Fruit fly (Drosophila melanogaster) whole organism, embryonic: ENCODE results near the gene Gyc88E.
A peak's percentile ranks its signal among the peaks of the same experiment; 100 is the strongest.

ENCODE experiments used
- Abd-B ChIP-seq: fragments of 200-800 bp; sonication (Bioruptor generic); optimal IDR thresholded peaks from 2 replicates; lab custom pipeline; 2018; ENCODE audit warnings: missing biosample characterization, mild to moderate bottlenecking, missing genetic modification characterization, moderate library complexity
- Atf3 ChIP-seq: fragments of 200-800 bp; sonication (Bioruptor generic); optimal IDR thresholded peaks from 3 replicates; lab custom pipeline; 2016; ENCODE audit warnings: missing biosample characterization, missing genetic modification characterization
- Bteb2 ChIP-seq: fragments of 200-800 bp; sonication (Bioruptor generic); optimal IDR thresholded peaks from 2 replicates; lab custom pipeline; 2016; ENCODE audit warnings: missing biosample characterization, missing genetic modification characterization
- CG10267 ChIP-seq: fragments of 200-800 bp; sonication (Bioruptor generic); optimal IDR thresholded peaks from 2 replicates; lab custom pipeline; 2018; ENCODE audit warnings: missing biosample characterization, mild to moderate bottlenecking, missing genetic modification characterization, moderate library complexity
- CG10366 ChIP-seq: fragments of 200-800 bp; sonication (Bioruptor generic); IDR thresholded peaks from 2 replicates; pipeline ENCODE4 v1.3.6; 2022; ENCODE audit warnings: missing biosample characterization, missing genetic modification characterization
- CG11560 ChIP-seq: fragments of 200-800 bp; sonication (Bioruptor generic); IDR thresholded peaks from 3 replicates; pipeline ENCODE4 v1.3.6; 2022; ENCODE audit warnings: missing biosample characterization, missing genetic modification characterization
- CG12155 ChIP-seq: fragments of 200-800 bp; sonication (Bioruptor generic); optimal IDR thresholded peaks from 3 replicates; lab custom pipeline; 2016; ENCODE audit warnings: missing biosample characterization, missing genetic modification characterization
- CG13624 ChIP-seq: fragments of 200-800 bp; sonication (Bioruptor generic); optimal IDR thresholded peaks from 2 replicates; lab custom pipeline; 2016; ENCODE audit warnings: missing biosample characterization, missing genetic modification characterization
- CG15514 ChIP-seq: fragments of 200-800 bp; sonication (Bioruptor generic); optimal IDR thresholded peaks from 3 replicates; lab custom pipeline; 2017; ENCODE audit warnings: missing biosample characterization, missing genetic modification characterization, mild to moderate bottlenecking, moderate library complexity, missing genetic modification reagents
- CG1602 ChIP-seq: fragments of 200-800 bp; sonication (Bioruptor generic); optimal IDR thresholded peaks from 3 replicates; lab custom pipeline; 2016; ENCODE audit warnings: missing biosample characterization, missing genetic modification characterization
- CG17829 ChIP-seq: fragments of 200-800 bp; optimal IDR thresholded peaks from 2 replicates; lab custom pipeline; 2019; ENCODE audit warnings: missing biosample characterization, mild to moderate bottlenecking, missing genetic modification characterization, moderate library complexity
- CG30020 ChIP-seq: fragments of 200-800 bp; optimal IDR thresholded peaks from 2 replicates; lab custom pipeline; 2019; ENCODE audit warnings: missing biosample characterization, mild to moderate bottlenecking, missing genetic modification characterization, moderate library complexity
- CG34224 ChIP-seq: fragments of 200-800 bp; sonication (Bioruptor generic); IDR thresholded peaks from 3 replicates; pipeline ENCODE4 v1.3.6; 2022; ENCODE audit warnings: missing biosample characterization, missing genetic modification characterization; ENCODE audit not compliant: partially characterized antibody
- CG3995 ChIP-seq: fragments of 200-800 bp; sonication (Bioruptor generic); optimal IDR thresholded peaks from 3 replicates; lab custom pipeline; 2016; ENCODE audit warnings: missing biosample characterization, missing genetic modification characterization
- CG4424 ChIP-seq: fragments of 200-800 bp; sonication (Bioruptor generic); optimal IDR thresholded peaks from 3 replicates; lab custom pipeline; 2016; ENCODE audit warnings: missing biosample characterization, missing genetic modification characterization
- CG4730 ChIP-seq: fragments of 200-800 bp; sonication (Bioruptor generic); IDR thresholded peaks from 2 replicates; pipeline ENCODE4 v1.3.6; 2022; ENCODE audit warnings: missing biosample characterization, missing genetic modification characterization
- CG7357 ChIP-seq: fragments of 200-800 bp; sonication (Bioruptor generic); IDR thresholded peaks from 3 replicates; pipeline ENCODE4 v1.3.6; 2022; ENCODE audit warnings: missing biosample characterization, missing genetic modification characterization
- CG7786 ChIP-seq: fragments of 200-800 bp; sonication (Bioruptor generic); optimal IDR thresholded peaks from 2 replicates; lab custom pipeline; 2016; ENCODE audit warnings: missing biosample characterization, missing genetic modification characterization
- Dll ChIP-seq: fragments of 200-800 bp; sonication (Bioruptor generic); IDR thresholded peaks from 4 replicates; pipeline ENCODE4 v1.3.6; 2022; ENCODE audit warnings: missing biosample characterization, missing genetic modification characterization; ENCODE audit not compliant: partially characterized antibody
- Ets97D ChIP-seq: fragments of 200-800 bp; sonication (Bioruptor generic); optimal IDR thresholded peaks from 3 replicates; lab custom pipeline; 2016; ENCODE audit warnings: missing biosample characterization, missing genetic modification characterization
- Fer2 ChIP-seq: fragments of 200-800 bp; sonication (Bioruptor generic); optimal IDR thresholded peaks from 2 replicates; lab custom pipeline; 2018; ENCODE audit warnings: missing biosample characterization, mild to moderate bottlenecking, missing genetic modification characterization, moderate library complexity
- Fer3 ChIP-seq: fragments of 200-800 bp; sonication (Bioruptor generic); optimal IDR thresholded peaks from 2 replicates; lab custom pipeline; 2018; ENCODE audit warnings: missing biosample characterization, mild to moderate bottlenecking, missing genetic modification characterization, moderate library complexity
- Max ChIP-seq: fragments of 200-800 bp; sonication (Bioruptor generic); optimal IDR thresholded peaks from 2 replicates; lab custom pipeline; 2016; ENCODE audit warnings: missing biosample characterization, mild to moderate bottlenecking, missing genetic modification characterization
- Mrtf ChIP-seq: fragments of 200-800 bp; sonication (Bioruptor generic); IDR thresholded peaks from 3 replicates; pipeline ENCODE4 v1.3.6; 2022; ENCODE audit warnings: missing biosample characterization, missing genetic modification characterization
- Nf-YC ChIP-seq: fragments of 200-800 bp; optimal IDR thresholded peaks from 3 replicates; lab custom pipeline; 2019; ENCODE audit warnings: missing biosample characterization, mild to moderate bottlenecking, missing genetic modification characterization, moderate library complexity
- Opbp ChIP-seq: fragments of 200-800 bp; sonication (Bioruptor generic); IDR thresholded peaks from 3 replicates; pipeline ENCODE4 v1.3.6; 2022; ENCODE audit warnings: missing biosample characterization, missing genetic modification characterization; ENCODE audit not compliant: partially characterized antibody
- PHDP ChIP-seq: fragments of 200-800 bp; sonication (Bioruptor generic); optimal IDR thresholded peaks from 3 replicates; lab custom pipeline; 2018; ENCODE audit warnings: missing biosample characterization, mild to moderate bottlenecking, missing genetic modification characterization, moderate library complexity
- Rfx ChIP-seq: fragments of 200-800 bp; sonication (Bioruptor generic); IDR thresholded peaks from 2 replicates; pipeline ENCODE4 v1.3.6; 2022; ENCODE audit warnings: missing biosample characterization, missing genetic modification characterization
- Vsx1 ChIP-seq: fragments of 200-800 bp; sonication (Bioruptor generic); optimal IDR thresholded peaks from 2 replicates; lab custom pipeline; 2017; ENCODE audit warnings: missing biosample characterization, mild to moderate bottlenecking, missing genetic modification characterization, missing genetic modification reagents
- dm ChIP-seq: fragments of 200-800 bp; sonication (Bioruptor generic); optimal IDR thresholded peaks from 3 replicates; lab custom pipeline; 2016; ENCODE audit warnings: missing biosample characterization, missing genetic modification characterization
- dpn ChIP-seq, 2 experiments: fragments of 200-800 bp; sonication (Bioruptor generic); optimal IDR thresholded peaks; 3 replicates each; lab custom pipeline; 2016; ENCODE audit warnings: missing biosample characterization in 2 of 2, missing genetic modification characterization in 2 of 2
- exex ChIP-seq: fragments of 200-800 bp; sonication (Bioruptor generic); optimal IDR thresholded peaks from 4 replicates; lab custom pipeline; 2018; ENCODE audit warnings: missing biosample characterization, mild to moderate bottlenecking, missing genetic modification characterization, moderate library complexity
- fd96Cb ChIP-seq: fragments of 200-800 bp; sonication (Bioruptor generic); optimal IDR thresholded peaks from 2 replicates; lab custom pipeline; 2018; ENCODE audit warnings: missing biosample characterization, mild to moderate bottlenecking, missing genetic modification characterization, moderate library complexity
- ftz-f1 ChIP-seq: fragments of 200-800 bp; sonication (Bioruptor generic); optimal IDR thresholded peaks from 2 replicates; lab custom pipeline; 2016; ENCODE audit warnings: missing biosample characterization, missing genetic modification characterization
- gcm ChIP-seq: fragments of 200-800 bp; sonication (Bioruptor generic); optimal IDR thresholded peaks from 2 replicates; lab custom pipeline; 2019; ENCODE audit warnings: missing biosample characterization, mild to moderate bottlenecking, missing genetic modification characterization, moderate library complexity
- gfzf ChIP-seq: fragments of 200-800 bp; sonication (Bioruptor generic); optimal IDR thresholded peaks from 2 replicates; lab custom pipeline; 2016; ENCODE audit warnings: missing biosample characterization, mild to moderate bottlenecking, missing genetic modification characterization, moderate library complexity
- grn ChIP-seq: fragments of 200-800 bp; sonication (Bioruptor generic); optimal IDR thresholded peaks from 3 replicates; lab custom pipeline; 2017; ENCODE audit warnings: missing biosample characterization, missing genetic modification characterization
- gsb-n ChIP-seq: fragments of 200-800 bp; sonication (Bioruptor generic); optimal IDR thresholded peaks from 3 replicates; lab custom pipeline; 2018; ENCODE audit warnings: missing biosample characterization, mild to moderate bottlenecking, missing genetic modification characterization
- ham ChIP-seq: fragments of 200-800 bp; sonication (Bioruptor generic); IDR thresholded peaks from 2 replicates; pipeline ENCODE4 v1.3.6; 2022; ENCODE audit warnings: missing biosample characterization, missing genetic modification characterization
- hb ChIP-seq: fragments of 200-800 bp; sonication (Bioruptor generic); IDR thresholded peaks from 3 replicates; pipeline ENCODE4 v1.3.6; 2022; ENCODE audit warnings: missing biosample characterization, missing genetic modification characterization; ENCODE audit not compliant: partially characterized antibody
- insv ChIP-seq, 2 experiments: fragments of 200-800 bp; sonication (Bioruptor generic); optimal IDR thresholded peaks; 3 replicates each; lab custom pipeline; 2016 to 2018; ENCODE audit warnings: missing biosample characterization in 2 of 2, missing genetic modification characterization in 2 of 2
- lbe ChIP-seq: fragments of 200-800 bp; sonication (Bioruptor generic); optimal IDR thresholded peaks from 2 replicates; lab custom pipeline; 2016; ENCODE audit warnings: missing biosample characterization, mild to moderate bottlenecking, missing genetic modification characterization
- pho ChIP-seq: fragments of 200-800 bp; sonication (Bioruptor generic); optimal IDR thresholded peaks from 2 replicates; lab custom pipeline; 2016; ENCODE audit warnings: missing biosample characterization, missing genetic modification characterization
- phol ChIP-seq: fragments of 200-800 bp; sonication (Bioruptor generic); optimal IDR thresholded peaks from 3 replicates; lab custom pipeline; 2018; ENCODE audit warnings: missing biosample characterization, mild to moderate bottlenecking, missing genetic modification characterization, moderate library complexity
- sna ChIP-seq: fragments of 200-800 bp; sonication (Bioruptor generic); IDR thresholded peaks from 2 replicates; pipeline ENCODE4 v1.3.6; 2022; ENCODE audit warnings: missing biosample characterization, missing genetic modification characterization; ENCODE audit not compliant: partially characterized antibody
- stwl ChIP-seq: fragments of 200-800 bp; sonication (Bioruptor generic); optimal IDR thresholded peaks from 3 replicates; lab custom pipeline; 2018; ENCODE audit warnings: missing biosample characterization, mild to moderate bottlenecking, missing genetic modification characterization, moderate library complexity
- tx ChIP-seq: fragments of 200-800 bp; sonication (Bioruptor generic); optimal IDR thresholded peaks from 2 replicates; lab custom pipeline; 2016; ENCODE audit warnings: missing biosample characterization, missing genetic modification characterization
- unc-4 ChIP-seq: fragments of 200-800 bp; sonication (Bioruptor generic); IDR thresholded peaks from 2 replicates; pipeline ENCODE4 v1.3.6; 2022; ENCODE audit warnings: missing biosample characterization, missing genetic modification characterization; ENCODE audit not compliant: partially characterized antibody
- vnd ChIP-seq: fragments of 200-800 bp; sonication (Bioruptor generic); IDR thresholded peaks from 3 replicates; pipeline ENCODE4 v1.3.6; 2022; ENCODE audit warnings: missing biosample characterization, missing genetic modification characterization; ENCODE audit not compliant: partially characterized antibody

Gyc88E gene

dm6 chr3R:15225279-15225730 lies 75.1 kb downstream of the Gyc88E start, which contains the start of the genes CG31344 and Caf1-55 (continued):
- TF ChIP-seq CG11560 (tag; lab: Robert Waterston, UW) (peak; percentile 91), CG3995 (GFP tag; lab: Kevin White, UChicago) (peak; percentile 78), CG17829 (peak; percentile 34), gsb-n (tag; lab: Kevin White, UChicago) (peak; percentile 21), sna (peak; percentile 72), CG4424 (GFP tag; lab: Kevin White, UChicago) (no peak), Fer3 (no peak), CG1602 (GFP tag; lab: Kevin White, UChicago) (peak; percentile 0), CG10267 (peak; percentile 37), ftz-f1 (no peak), tx (GFP tag; lab: Kevin White, UChicago) (peak; percentile 24), CG12155 (GFP tag; lab: Kevin White, UChicago) (peak; percentile 12), pho (GFP tag; lab: Kevin White, UChicago) (peak; percentile 51), CG34224 (GFP tag; lab: Robert Waterston, UW) (peak; percentile 78), exex (tag; lab: Kevin White, UChicago) (peak; percentile 33), Bteb2 (GFP tag; lab: Kevin White, UChicago) (peak; percentile 8), Nf-YC (tag; lab: Kevin White, UChicago) (peak; percentile 9), gcm (no peak), CG4730 (no peak), CG10366 (GFP tag; lab: Robert Waterston, UW) (no peak), Max (GFP tag; lab: Kevin White, UChicago) (no peak), unc-4 (GFP tag; lab: Robert Waterston, UW) (peak; percentile 84), CG13624 (GFP tag; lab: Kevin White, UChicago) (peak; percentile 12), CG15514 (GFP tag; lab: Kevin White, UChicago) (peak; percentile 68), dpn (GFP tag; optimal IDR thresholded peaks at IDR 0.05; lab: Kevin White, UChicago) (peak in 1 of 2 experiments; percentile 32), Atf3 (no peak), Fer2 (tag; lab: Kevin White, UChicago) (no peak), Vsx1 (GFP tag; lab: Kevin White, UChicago) (peak; percentile 16), fd96Cb (no peak), lbe (GFP tag; lab: Kevin White, UChicago) (peak; percentile 55), CG30020 (tag; lab: Kevin White, UChicago) (peak; percentile 56), Opbp (GFP tag; lab: Robert Waterston, UW) (peak; percentile 49; the same call in 1 of the 3 replicates), Abd-B (GFP tag; lab: Kevin White, UChicago) (peak; percentile 66), hb (GFP tag; lab: Robert Waterston, UW) (peak; percentile 61; the same call in 1 of the 3 replicates), dm (peak; percentile 60), vnd (peak; percentile 61; the same call in 2 of the 3 replicates), ham (GFP tag; lab: Robert Waterston, UW) (no peak), CG7357 (GFP tag; lab: Robert Waterston, UW) (no peak), Mrtf (GFP tag; lab: Robert Waterston, UW) (no peak), stwl (peak; percentile 69), insv (GFP tag; optimal IDR thresholded peaks at IDR 0.05; lab: Kevin White, UChicago) (peak in 1 of 2 experiments; percentile 18), CG7786 (GFP tag; lab: Kevin White, UChicago) (peak; percentile 17), Dll (GFP tag; lab: Robert Waterston, UW) (peak; percentile 86), grn (GFP tag; lab: Kevin White, UChicago) (peak; percentile 31), Rfx (0 out of 2 replicates have a peak, but pooled peaks have one; percentile 18), PHDP (peak; percentile 25), phol (tag; lab: Kevin White, UChicago) (peak; percentile 89), gfzf (GFP tag; lab: Kevin White, UChicago) (peak; percentile 93), Ets97D (peak; percentile 66)
